Worm (Caenorhabditis elegans): ENCODE results near the gene Y49E10.18.

ce11 chrIII:12466310-12466709 lies 20.4 kb upstream of the Y49E10.18 start, which contains the start of gene pstk-1:
- TF ChIP-seq him-1 (tag; optimal IDR thresholded peaks at IDR 0.05) (no peak), dao-5 (tag; optimal IDR thresholded peaks at IDR 0.05) (no peak)
